Worm (Caenorhabditis elegans): ENCODE measurements around the gene srj-55.

ce11 chrV:2818117-2818516, 39.6 kb downstream of the srj-55 start, which contains the start of gene srt-34:
- TF ChIP-seq madf-8 (GFP tag; conservative IDR thresholded peaks at IDR 0.05) (no peak), ceh-58 (GFP tag; IDR thresholded peaks at IDR 0.05) (no peak)
